Worm (Caenorhabditis elegans): Measurements from ENCODE around the gene F46G10.1.

F46G10.1 gene

ce11 chrX:13358573-13358972 is 47.0 kb upstream of the F46G10.1 start:
- TF ChIP-seq ztf-4 (tag; optimal IDR thresholded peaks at IDR 0.05), result no peak
- TF ChIP-seq snpc-4 (tag; optimal IDR thresholded peaks at IDR 0.05), result no peak
- peak; percentile 98 for TF ChIP-seq blmp-1 (tag; optimal IDR thresholded peaks at IDR 0.05; ENCODE audit: insufficient read depth)
- peak; percentile 72 for TF ChIP-seq gmeb-1 (tag; optimal IDR thresholded peaks at IDR 0.05)
- TF ChIP-seq C34F6.9 (tag; optimal IDR thresholded peaks at IDR 0.05), result peak; percentile 79
- TF ChIP-seq lsy-2 (tag; optimal IDR thresholded peaks at IDR 0.05), result peak in 1 of 2 experiments; percentile 76
- TF ChIP-seq sma-9 (GFP tag; optimal IDR thresholded peaks at IDR 0.05), result peak; percentile 99
- peak; percentile 66 for TF ChIP-seq sma-9 (tag; optimal IDR thresholded peaks at IDR 0.05)
- peak; percentile 96 for TF ChIP-seq nhr-25 (tag; optimal IDR thresholded peaks at IDR 0.05)
- peak; percentile 77 to 96 for TF ChIP-seq mdl-1 (tag; optimal IDR thresholded peaks at IDR 0.05)
- TF ChIP-seq nhr-10 (tag; optimal IDR thresholded peaks at IDR 0.05), result no peak
- TF ChIP-seq fos-1 (tag; optimal IDR thresholded peaks at IDR 0.05), result peak; percentile 76
- TF ChIP-seq lin-13 (GFP tag; optimal IDR thresholded peaks at IDR 0.05), result peak; percentile 25
- TF ChIP-seq sma-3 (GFP tag; optimal IDR thresholded peaks at IDR 0.05), result peak; percentile 89
- peak; percentile 95 for TF ChIP-seq F13H6.1 (tag; optimal IDR thresholded peaks at IDR 0.05)
- peak; percentile 51 for TF ChIP-seq sem-4 (tag; optimal IDR thresholded peaks at IDR 0.05)
- no peak for TF ChIP-seq mbf-1 (tag; optimal IDR thresholded peaks at IDR 0.05)
- peak; percentile 32 for TF ChIP-seq skn-1 (tag; optimal IDR thresholded peaks at IDR 0.05)
- peak; percentile 97 for TF ChIP-seq nhr-21 (tag; optimal IDR thresholded peaks at IDR 0.05)
- peak; percentile 96 for TF ChIP-seq egl-27 (tag; optimal IDR thresholded peaks at IDR 0.05)
- TF ChIP-seq lin-39 (tag; optimal IDR thresholded peaks at IDR 0.05), result no peak
- peak; percentile 68 for TF ChIP-seq nhr-6 (tag; optimal IDR thresholded peaks at IDR 0.05)
- peak; percentile 79 for TF ChIP-seq Y55F3AM.14 (GFP tag; optimal IDR thresholded peaks at IDR 0.05)
- TF ChIP-seq crh-2 (tag; optimal IDR thresholded peaks at IDR 0.05), result peak; percentile 93
- peak; percentile 98 for TF ChIP-seq nhr-129 (tag; optimal IDR thresholded peaks at IDR 0.05)

- TF ChIP-seq alr-1 (tag; optimal IDR thresholded peaks at IDR 0.05), result no peak
- TF ChIP-seq gmeb-1 (tag; optimal IDR thresholded peaks at IDR 0.05), result no peak
- no peak for TF ChIP-seq aly-2 (tag; optimal IDR thresholded peaks at IDR 0.05)
- peak; percentile 32 for TF ChIP-seq sem-4 (tag; optimal IDR thresholded peaks at IDR 0.05)
- TF ChIP-seq lin-39 (tag; optimal IDR thresholded peaks at IDR 0.05), result no peak
- TF ChIP-seq ZK546.5 (tag; optimal IDR thresholded peaks at IDR 0.05), result no peak
- no peak for TF ChIP-seq elt-3 (tag; optimal IDR thresholded peaks at IDR 0.05)
- no peak for TF ChIP-seq Y55F3AM.14 (GFP tag; optimal IDR thresholded peaks at IDR 0.05)
- no peak for TF ChIP-seq lin-11 (tag; optimal IDR thresholded peaks at IDR 0.05)
- TF ChIP-seq dmd-4 (tag; optimal IDR thresholded peaks at IDR 0.05), result no peak
- TF ChIP-seq blmp-1 (tag; optimal IDR thresholded peaks at IDR 0.05; ENCODE audit: insufficient read depth), result peak; percentile 38
- no peak for TF ChIP-seq nhr-6 (tag; optimal IDR thresholded peaks at IDR 0.05)
- TF ChIP-seq lin-13 (GFP tag; optimal IDR thresholded peaks at IDR 0.05), result no peak
- no peak for TF ChIP-seq C34F6.9 (tag; optimal IDR thresholded peaks at IDR 0.05)
- TF ChIP-seq skn-1 (tag; optimal IDR thresholded peaks at IDR 0.05), result no peak
- peak; percentile 41 for TF ChIP-seq sma-9 (GFP tag; optimal IDR thresholded peaks at IDR 0.05)
- TF ChIP-seq sma-9 (tag; optimal IDR thresholded peaks at IDR 0.05), result no peak
- peak; percentile 80 for TF ChIP-seq nhr-21 (tag; optimal IDR thresholded peaks at IDR 0.05)
- TF ChIP-seq nhr-11 (tag; optimal IDR thresholded peaks at IDR 0.05), result no peak
- TF ChIP-seq snpc-4 (tag; optimal IDR thresholded peaks at IDR 0.05), result no peak
- TF ChIP-seq unc-62 (GFP tag; optimal IDR thresholded peaks at IDR 0.05), result no peak
- no peak for TF ChIP-seq elt-1 (tag; optimal IDR thresholded peaks at IDR 0.05)
- TF ChIP-seq R02D3.7 (tag; optimal IDR thresholded peaks at IDR 0.05), result no peak
- TF ChIP-seq egl-27 (tag; optimal IDR thresholded peaks at IDR 0.05), result no peak
- TF ChIP-seq sma-3 (GFP tag; optimal IDR thresholded peaks at IDR 0.05), result no peak
- TF ChIP-seq ztf-11 (tag; optimal IDR thresholded peaks at IDR 0.05), result no peak
- TF ChIP-seq ceh-82 (tag; optimal IDR thresholded peaks at IDR 0.05), result no peak
- TF ChIP-seq ceh-16 (tag; optimal IDR thresholded peaks at IDR 0.05), result no peak
- TF ChIP-seq unc-39 (tag; optimal IDR thresholded peaks at IDR 0.05), result no peak
- peak; percentile 54 for TF ChIP-seq nhr-25 (tag; optimal IDR thresholded peaks at IDR 0.05)
- no peak for TF ChIP-seq lsy-2 (tag; optimal IDR thresholded peaks at IDR 0.05)
- TF ChIP-seq crh-2 (tag; optimal IDR thresholded peaks at IDR 0.05), result no peak
- TF ChIP-seq unc-55 (GFP tag; optimal IDR thresholded peaks at IDR 0.05), result no peak
- TF ChIP-seq zag-1 (tag; optimal IDR thresholded peaks at IDR 0.05), result no peak
- TF ChIP-seq nhr-129 (tag; optimal IDR thresholded peaks at IDR 0.05), result peak; percentile 68
- TF ChIP-seq mdl-1 (tag; optimal IDR thresholded peaks at IDR 0.05), result no peak
Observed at ce11 chrX:13357673-13358072, 46.1 kb upstream of the F46G10.1 start.

All from whole organism, L2 larva.